Worm (Caenorhabditis elegans) whole organism, L3 larva: Measurements from ENCODE around the gene Y37D8A.26.

Experiments used
- R02D3.7 ChIP-seq: fragments of 150-350 bp; optimal IDR thresholded peaks from 2 replicates; lab custom pipeline; 2014; ENCODE audit warnings: missing biosample characterization, missing genetic modification characterization
- ZK546.5 ChIP-seq: sonication (generic microtip); optimal IDR thresholded peaks from 2 replicates; lab custom pipeline; 2017; ENCODE audit warnings: missing biosample characterization, missing genetic modification characterization
- aly-2 ChIP-seq: fragments of 150-350 bp; optimal IDR thresholded peaks from 2 replicates; lab custom pipeline; 2014; ENCODE audit warnings: missing biosample characterization, missing genetic modification characterization
- ama-1 ChIP-seq: fragments of 150-350 bp; optimal IDR thresholded peaks from 2 replicates; lab custom pipeline; 2018
- ceh-16 ChIP-seq: sonication (generic microtip); optimal IDR thresholded peaks from 2 replicates; lab custom pipeline; 2017; ENCODE audit warnings: missing biosample characterization, missing genetic modification characterization
- ceh-28 ChIP-seq: fragments of 150-350 bp; optimal IDR thresholded peaks from 2 replicates; lab custom pipeline; 2014; ENCODE audit warnings: missing biosample characterization, missing genetic modification reagents, missing genetic modification characterization
- ceh-82 ChIP-seq: fragments of 150-350 bp; optimal IDR thresholded peaks from 2 replicates; lab custom pipeline; 2014; ENCODE audit warnings: missing biosample characterization, missing genetic modification characterization
- ceh-9 ChIP-seq: sonication (generic microtip); optimal IDR thresholded peaks from 2 replicates; lab custom pipeline; 2018; ENCODE audit warnings: missing biosample characterization, missing genetic modification characterization
- daf-12 ChIP-seq: fragments of 150-350 bp; optimal IDR thresholded peaks from 2 replicates; lab custom pipeline; 2014; ENCODE audit warnings: missing biosample characterization, missing genetic modification reagents, missing genetic modification characterization
- egl-27 ChIP-seq: sonication (generic microtip); optimal IDR thresholded peaks from 4 replicates; lab custom pipeline; 2017; ENCODE audit warnings: missing biosample characterization, missing genetic modification reagents, missing genetic modification characterization
- egl-5 ChIP-seq: fragments of 150-350 bp; optimal IDR thresholded peaks from 2 replicates; lab custom pipeline; 2017; ENCODE audit warnings: missing biosample characterization, missing genetic modification reagents, missing genetic modification characterization, inconsistent platforms
- elt-1 ChIP-seq: fragments of 150-350 bp; optimal IDR thresholded peaks from 2 replicates; lab custom pipeline; 2014; ENCODE audit warnings: missing biosample characterization, missing genetic modification characterization
- elt-2 ChIP-seq: sonication (generic microtip); optimal IDR thresholded peaks from 2 replicates; lab custom pipeline; 2016; ENCODE audit warnings: missing genetic modification reagents, mild to moderate bottlenecking, missing genetic modification characterization, missing compliant biosample characterization
- elt-3 ChIP-seq, 3 experiments: fragments of 150-350 bp in 1 of 3; sonication (generic microtip) in 2 of 3; optimal IDR thresholded peaks; 2 replicates in 2 of 3; 4 replicates in 1 of 3; lab custom pipeline; 2014 to 2017; ENCODE audit warnings: missing biosample characterization in 3 of 3, missing genetic modification characterization in 3 of 3
- eor-1 ChIP-seq, 2 experiments: fragments of 150-350 bp; optimal IDR thresholded peaks; 2 replicates each; lab custom pipeline; 2014 to 2018; ENCODE audit warnings: missing biosample characterization in 2 of 2, missing genetic modification characterization in 2 of 2
- fos-1 ChIP-seq: fragments of 150-350 bp; optimal IDR thresholded peaks from 2 replicates; lab custom pipeline; 2014; ENCODE audit warnings: missing biosample characterization, missing genetic modification characterization
- hmg-11 ChIP-seq: sonication (generic microtip); optimal IDR thresholded peaks from 2 replicates; lab custom pipeline; 2016; ENCODE audit warnings: missing genetic modification characterization, missing compliant biosample characterization
- jun-1 ChIP-seq: fragments of 150-350 bp; optimal IDR thresholded peaks from 2 replicates; lab custom pipeline; 2014; ENCODE audit warnings: missing biosample characterization, missing genetic modification reagents, missing genetic modification characterization
- lin-15B ChIP-seq: fragments of 150-350 bp; optimal IDR thresholded peaks from 2 replicates; lab custom pipeline; 2014; ENCODE audit warnings: missing biosample characterization, missing genetic modification characterization
- lin-39 ChIP-seq: fragments of 150-350 bp; optimal IDR thresholded peaks from 2 replicates; lab custom pipeline; 2018; ENCODE audit warnings: missing biosample characterization, missing genetic modification reagents, missing genetic modification characterization
- lsy-12 ChIP-seq: sonication (generic microtip); optimal IDR thresholded peaks from 2 replicates; lab custom pipeline; 2016; ENCODE audit warnings: mild to moderate bottlenecking, missing genetic modification characterization, missing compliant biosample characterization
- mdl-1 ChIP-seq: fragments of 150-350 bp; optimal IDR thresholded peaks from 2 replicates; lab custom pipeline; 2014; ENCODE audit warnings: missing biosample characterization, missing genetic modification characterization
- mml-1 ChIP-seq: fragments of 150-350 bp; sonication (generic microtip); optimal IDR thresholded peaks from 3 replicates; lab custom pipeline; 2014; ENCODE audit warnings: missing biosample characterization, missing genetic modification characterization
- nfya-1 ChIP-seq: sonication (generic microtip); optimal IDR thresholded peaks from 2 replicates; lab custom pipeline; 2017; ENCODE audit warnings: missing genetic modification characterization, mild to moderate bottlenecking, missing compliant biosample characterization, antibody characterized with exemption, moderate library complexity; ENCODE audit not compliant: insufficient read depth
- nhr-11 ChIP-seq: fragments of 150-350 bp; optimal IDR thresholded peaks from 2 replicates; lab custom pipeline; 2014; ENCODE audit warnings: missing biosample characterization, missing genetic modification characterization
- nhr-12 ChIP-seq: fragments of 150-350 bp; optimal IDR thresholded peaks from 2 replicates; lab custom pipeline; 2014; ENCODE audit warnings: missing biosample characterization, missing genetic modification characterization
- nhr-23 ChIP-seq: fragments of 150-350 bp; optimal IDR thresholded peaks from 2 replicates; lab custom pipeline; 2014; ENCODE audit warnings: missing biosample characterization, missing genetic modification reagents, missing genetic modification characterization
- nhr-237 ChIP-seq: fragments of 150-350 bp; optimal IDR thresholded peaks from 2 replicates; lab custom pipeline; 2014; ENCODE audit warnings: missing biosample characterization, missing genetic modification characterization
- nhr-28 ChIP-seq: fragments of 150-350 bp; optimal IDR thresholded peaks from 2 replicates; lab custom pipeline; 2014; ENCODE audit warnings: missing biosample characterization, missing genetic modification characterization
- nhr-43 ChIP-seq: sonication (generic microtip); optimal IDR thresholded peaks from 2 replicates; lab custom pipeline; 2016; ENCODE audit warnings: mild to moderate bottlenecking, missing genetic modification characterization, missing compliant biosample characterization; ENCODE audit not compliant: poor library complexity, severe bottlenecking
- nhr-67 ChIP-seq: fragments of 150-350 bp; optimal IDR thresholded peaks from 2 replicates; lab custom pipeline; 2014; ENCODE audit warnings: missing biosample characterization, missing genetic modification characterization
- nhr-76 ChIP-seq: fragments of 150-350 bp; sonication (generic microtip); optimal IDR thresholded peaks from 5 replicates; lab custom pipeline; 2014; ENCODE audit warnings: missing biosample characterization, missing genetic modification characterization
- nhr-77 ChIP-seq: fragments of 150-350 bp; optimal IDR thresholded peaks from 2 replicates; lab custom pipeline; 2014; ENCODE audit warnings: missing biosample characterization, missing genetic modification characterization
- pha-4 ChIP-seq: fragments of 150-350 bp; optimal IDR thresholded peaks from 2 replicates; lab custom pipeline; 2014; ENCODE audit warnings: missing biosample characterization, missing genetic modification reagents, missing genetic modification characterization
- pqm-1 ChIP-seq: fragments of 150-350 bp; optimal IDR thresholded peaks from 2 replicates; lab custom pipeline; 2017; ENCODE audit warnings: missing biosample characterization, missing genetic modification characterization, inconsistent platforms
- sea-2 ChIP-seq: fragments of 150-350 bp; sonication (generic microtip); optimal IDR thresholded peaks from 4 replicates; lab custom pipeline; 2014; ENCODE audit warnings: missing biosample characterization, missing genetic modification reagents, missing genetic modification characterization
- skn-1 ChIP-seq: fragments of 150-350 bp; optimal IDR thresholded peaks from 2 replicates; lab custom pipeline; 2014; ENCODE audit warnings: missing biosample characterization, missing genetic modification characterization
- snpc-4 ChIP-seq: fragments of 150-350 bp; optimal IDR thresholded peaks from 2 replicates; lab custom pipeline; 2014; ENCODE audit warnings: missing biosample characterization, missing genetic modification characterization
- tbx-2 ChIP-seq: sonication (generic microtip); optimal IDR thresholded peaks from 2 replicates; lab custom pipeline; 2016; ENCODE audit warnings: mild to moderate bottlenecking, missing genetic modification characterization, missing compliant biosample characterization
- unc-39 ChIP-seq: sonication (generic microtip); optimal IDR thresholded peaks from 4 replicates; lab custom pipeline; 2017; ENCODE audit warnings: missing biosample characterization, missing genetic modification characterization
- unc-62 ChIP-seq: fragments of 150-350 bp; sonication (generic microtip); optimal IDR thresholded peaks from 4 replicates; lab custom pipeline; 2014; ENCODE audit warnings: missing biosample characterization, missing genetic modification reagents, missing genetic modification characterization
- zag-1 ChIP-seq: fragments of 150-350 bp; optimal IDR thresholded peaks from 2 replicates; lab custom pipeline; 2014; ENCODE audit warnings: missing biosample characterization, missing genetic modification characterization
- ztf-11 ChIP-seq: fragments of 150-350 bp; optimal IDR thresholded peaks from 2 replicates; lab custom pipeline; 2014; ENCODE audit warnings: missing biosample characterization, missing genetic modification characterization
- ztf-4 ChIP-seq: fragments of 150-350 bp; optimal IDR thresholded peaks from 2 replicates; lab custom pipeline; 2014; ENCODE audit warnings: missing biosample characterization, missing genetic modification characterization

Gene Y37D8A.26

DNA sequence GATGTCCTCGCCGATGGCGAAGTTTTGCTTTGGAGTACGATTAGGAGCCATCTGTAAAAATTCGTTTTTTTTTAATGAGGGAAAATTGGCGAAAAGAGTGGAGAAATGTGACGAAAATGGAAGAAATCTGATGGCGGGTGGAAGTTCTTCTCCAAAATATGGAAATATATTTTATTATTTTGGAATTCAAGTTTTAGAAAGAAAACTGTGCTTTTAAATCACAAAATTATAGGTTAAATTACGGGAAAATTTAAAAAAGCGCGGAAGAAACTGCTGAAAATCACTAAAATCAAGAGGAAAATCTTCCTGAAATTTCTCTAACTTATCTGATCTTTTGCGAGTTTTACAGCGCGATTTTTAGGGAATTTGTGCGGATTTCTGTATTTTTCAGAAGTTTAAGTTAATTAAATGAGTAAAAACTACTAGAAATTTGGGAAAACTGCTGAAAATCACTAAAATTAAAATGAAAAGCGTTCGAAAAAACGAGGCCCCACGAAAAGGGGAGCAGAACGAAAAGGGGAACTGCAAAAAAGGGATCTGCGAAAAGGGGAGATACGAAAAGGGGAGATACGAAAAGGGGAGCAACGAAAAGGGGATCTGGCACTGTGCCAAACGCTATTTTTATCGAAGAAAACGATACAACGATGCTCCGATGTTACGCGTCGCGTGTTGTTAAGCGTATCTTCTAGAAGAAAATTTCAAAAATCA is 21.2 kb upstream of the Y37D8A.26 start, which contains the start of the genes cec-7 and enu-3.5:
Gene cec-7 (minus strand): TSS at position 51 of the 708 bp plus-strand sequence.
Gene enu-3.5 (plus strand): TSS at position 670 of the 708 bp plus-strand sequence.
- TF ChIP-seq elt-1 (tag; lab: Kevin White, UChicago) (no peak), ZK546.5 (tag; lab: Kevin White, UChicago) (no peak), nhr-28 (tag; lab: Kevin White, UChicago) (no peak), eor-1 (tag; optimal IDR thresholded peaks at IDR 0.05; lab: Kevin White, UChicago) (no peak), ama-1 (lab: Kevin White, UChicago) (no peak), unc-39 (tag; lab: Kevin White, UChicago) (no peak), mml-1 (tag; lab: Kevin White, UChicago) (no peak), egl-5 (tag; lab: Kevin White, UChicago) (no peak), nhr-23 (tag; lab: Kevin White, UChicago) (no peak)

DNA sequence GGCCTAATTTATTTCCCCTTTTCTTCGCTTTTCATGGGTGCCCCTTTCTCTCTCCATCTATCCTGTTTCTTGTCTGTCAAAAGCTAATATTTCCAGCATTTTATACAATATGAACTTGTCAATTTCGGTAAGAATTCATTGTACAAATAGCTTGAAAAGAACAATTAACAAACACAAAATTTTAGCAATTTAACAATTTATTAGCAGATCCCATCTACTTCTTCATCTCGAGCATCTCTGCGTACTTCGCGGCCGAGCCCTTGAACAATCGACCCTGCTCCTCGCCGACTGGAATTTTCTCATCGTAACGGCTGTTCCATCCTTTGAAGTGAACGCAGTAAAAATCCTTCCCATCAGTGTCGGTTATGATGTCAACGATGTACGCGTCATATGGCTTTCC is 19.1 kb upstream of the Y37D8A.26 start:
- TF ChIP-seq aly-2 (tag; lab: Kevin White, UChicago) = no peak
- TF ChIP-seq zag-1 (tag; lab: Kevin White, UChicago) = no peak
- TF ChIP-seq nhr-237 (tag; lab: Kevin White, UChicago) = no peak
- no peak for TF ChIP-seq unc-39 (tag; lab: Kevin White, UChicago)
- TF ChIP-seq unc-62 (GFP tag; lab: Kevin White, UChicago) = no peak
- no peak for TF ChIP-seq lin-15B (tag; lab: Kevin White, UChicago)
- TF ChIP-seq tbx-2 (tag; lab: Kevin White, UChicago) = no peak
- TF ChIP-seq ama-1 (lab: Kevin White, UChicago) = no peak
- no peak for TF ChIP-seq pha-4
- no peak for TF ChIP-seq lin-39 (tag; lab: Kevin White, UChicago)
- no peak for TF ChIP-seq egl-5 (tag; lab: Kevin White, UChicago)
- no peak for TF ChIP-seq snpc-4 (tag; lab: Kevin White, UChicago)
- TF ChIP-seq hmg-11 (tag; lab: Kevin White, UChicago) = no peak
- TF ChIP-seq ceh-16 (tag; lab: Kevin White, UChicago) = no peak
- no peak for TF ChIP-seq elt-2 (tag; lab: Kevin White, UChicago)

DNA sequence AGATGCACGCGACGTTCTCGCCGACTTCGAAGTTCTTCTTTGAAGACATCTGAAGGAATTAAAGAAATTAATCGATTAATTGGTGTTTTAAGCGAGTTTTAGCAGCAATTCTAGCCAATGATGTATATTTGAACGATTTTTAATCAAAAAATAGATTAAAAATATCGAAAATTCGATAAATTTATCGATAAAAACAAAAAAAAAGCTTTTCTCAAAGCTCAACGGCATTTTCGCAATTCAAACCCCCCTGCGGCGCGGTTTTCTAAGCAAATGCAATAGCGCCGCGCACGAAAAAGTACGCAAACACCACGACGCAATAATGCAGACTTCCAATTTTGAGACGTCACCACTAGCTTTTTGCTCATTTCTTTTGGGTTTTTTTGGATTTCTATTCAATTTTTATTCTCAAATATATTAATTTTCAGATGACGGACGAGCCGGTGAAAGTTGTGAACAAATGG is 18.1 kb upstream of the Y37D8A.26 start, which contains the start of the genes mrg-1 and spcs-2:
Gene mrg-1 (minus strand): TSS at position 51 of the 461 bp plus-strand sequence.
Gene spcs-2 (plus strand): TSS at position 426 of the 461 bp plus-strand sequence.
- peak; percentile 55 for TF ChIP-seq elt-2 (tag; lab: Kevin White, UChicago)
- TF ChIP-seq R02D3.7 (tag; lab: Kevin White, UChicago) = peak; percentile 83
- TF ChIP-seq nhr-77 (tag; lab: Kevin White, UChicago) = peak; percentile 14
- TF ChIP-seq ceh-16 (tag; lab: Kevin White, UChicago) = no peak
- no peak for TF ChIP-seq nhr-28 (tag; lab: Kevin White, UChicago)
- TF ChIP-seq pqm-1 (tag; lab: Kevin White, UChicago) = peak; percentile 20
- peak; percentile 52 for TF ChIP-seq egl-5 (tag; lab: Kevin White, UChicago)
- peak; percentile 84 for TF ChIP-seq lin-15B (tag; lab: Kevin White, UChicago)
- TF ChIP-seq lsy-12 (tag; lab: Kevin White, UChicago) = peak; percentile 77
- no peak for TF ChIP-seq unc-62 (GFP tag; lab: Kevin White, UChicago)
- peak; percentile 77 for TF ChIP-seq tbx-2 (tag; lab: Kevin White, UChicago)
- TF ChIP-seq skn-1 (tag; lab: Kevin White, UChicago) = peak; percentile 70
- peak; percentile 39 for TF ChIP-seq fos-1
- TF ChIP-seq ceh-28 (tag; lab: Kevin White, UChicago) = peak; percentile 93
- TF ChIP-seq nhr-237 (tag; lab: Kevin White, UChicago) = no peak
- TF ChIP-seq jun-1 = peak; percentile 54
- TF ChIP-seq ceh-9 (tag; lab: Kevin White, UChicago) = no peak
- TF ChIP-seq elt-1 (tag; lab: Kevin White, UChicago) = peak; percentile 40
- TF ChIP-seq sea-2 (GFP tag; lab: Kevin White, UChicago) = peak; percentile 28
- no peak for TF ChIP-seq aly-2 (tag; lab: Kevin White, UChicago)
- TF ChIP-seq nfya-1 (tag; lab: Kevin White, UChicago) = peak; percentile 88
- TF ChIP-seq ZK546.5 (tag; lab: Kevin White, UChicago) = no peak
- no peak for TF ChIP-seq daf-12 (tag; lab: Kevin White, UChicago)
- no peak for TF ChIP-seq eor-1 (tag; optimal IDR thresholded peaks at IDR 0.05; lab: Kevin White, UChicago)
- peak; percentile 92 for TF ChIP-seq hmg-11 (tag; lab: Kevin White, UChicago)
- peak; percentile 73 for TF ChIP-seq egl-27 (tag; lab: Kevin White, UChicago)
- no peak for TF ChIP-seq mdl-1 (tag; lab: Kevin White, UChicago)
- no peak for TF ChIP-seq ztf-11 (tag; lab: Kevin White, UChicago)
- TF ChIP-seq pha-4 = peak; percentile 91
- TF ChIP-seq ceh-82 (tag; lab: Kevin White, UChicago) = peak; percentile 63
- no peak for TF ChIP-seq ama-1 (lab: Kevin White, UChicago)
- TF ChIP-seq nhr-67 (tag; lab: Kevin White, UChicago) = peak; percentile 16
- TF ChIP-seq zag-1 (tag; lab: Kevin White, UChicago) = peak; percentile 11
- TF ChIP-seq nhr-23 (tag; lab: Kevin White, UChicago) = peak; percentile 90
- no peak for TF ChIP-seq nhr-12 (tag; lab: Kevin White, UChicago)
- TF ChIP-seq nhr-76 (tag; lab: Kevin White, UChicago) = no peak
- peak; percentile 88 for TF ChIP-seq lin-39 (tag; lab: Kevin White, UChicago)
- TF ChIP-seq mml-1 (tag; lab: Kevin White, UChicago) = no peak
- TF ChIP-seq nhr-43 (tag; lab: Kevin White, UChicago) = peak; percentile 93
- TF ChIP-seq elt-3 (tag; optimal IDR thresholded peaks at IDR 0.05; lab: Kevin White, UChicago) = no peak
- TF ChIP-seq ztf-4 (tag; lab: Kevin White, UChicago) = no peak
- TF ChIP-seq nhr-11 (tag; lab: Kevin White, UChicago) = no peak
